Fruit fly (Drosophila melanogaster): ENCODE data around the gene CG46457.
A peak's percentile ranks its signal among the peaks of the same experiment; 100 is the strongest.

The CG46457 gene

dm6 chr3R:13549515-13549914 lies 20.4 kb upstream of the CG46457 start (continued):
- TF ChIP-seq CG32767 (GFP tag; IDR thresholded peaks at IDR 0.05) (peak; percentile 42; the same call in 1 of the 2 replicates), Xbp1 (GFP tag; optimal IDR thresholded peaks at IDR 0.05) (peak; percentile 21), Optix (GFP tag; IDR thresholded peaks at IDR 0.05) (no peak), CG30431 (GFP tag; optimal IDR thresholded peaks at IDR 0.05) (no peak), sens (GFP tag) (peak; percentile 89), Hr39 (optimal IDR thresholded peaks at IDR 0.05) (no peak), Stat92E (GFP tag; optimal IDR thresholded peaks at IDR 0.05) (no peak), sc (optimal IDR thresholded peaks at IDR 0.05) (no peak), sc (GFP tag; optimal IDR thresholded peaks at IDR 0.05) (peak; percentile 31), Hand (GFP tag; optimal IDR thresholded peaks at IDR 0.05) (no peak), Oli (tag; optimal IDR thresholded peaks at IDR 0.05) (peak; percentile 62), PHDP (tag; optimal IDR thresholded peaks at IDR 0.05) (peak; percentile 50), CG6254 (GFP tag; optimal IDR thresholded peaks at IDR 0.05) (peak; percentile 11), CG17385 (GFP tag; optimal IDR thresholded peaks at IDR 0.05) (peak; percentile 36), CG12942 (GFP tag; optimal IDR thresholded peaks at IDR 0.05) (no peak), so (GFP tag; IDR thresholded peaks at IDR 0.05) (no peak), H2.0 (GFP tag; IDR thresholded peaks at IDR 0.05) (peak; percentile 11; the same call in 1 of the 2 replicates), Nf-YB (GFP tag; optimal IDR thresholded peaks at IDR 0.05) (no peak), D19A (tag; optimal IDR thresholded peaks at IDR 0.05) (peak; percentile 54), CG10979 (tag; optimal IDR thresholded peaks at IDR 0.05) (peak; percentile 66), CG18476 (GFP tag; optimal IDR thresholded peaks at IDR 0.05) (no peak), Sox100B (GFP tag; optimal IDR thresholded peaks at IDR 0.05) (peak; percentile 67), CG15601 (tag; optimal IDR thresholded peaks at IDR 0.05) (peak; percentile 57), CG31365 (tag; optimal IDR thresholded peaks at IDR 0.05) (no peak), D (optimal IDR thresholded peaks at IDR 0.05) (no peak), D (GFP tag; optimal IDR thresholded peaks at IDR 0.05) (peak; percentile 47), sim (GFP tag; IDR thresholded peaks at IDR 0.05) (no peak), CG2712 (tag; optimal IDR thresholded peaks at IDR 0.05) (peak; percentile 60), abd-A (tag; optimal IDR thresholded peaks at IDR 0.05) (no peak), CG10209 (GFP tag; optimal IDR thresholded peaks at IDR 0.05) (peak; percentile 22), inv (GFP tag; IDR thresholded peaks at IDR 0.05; ENCODE audit: partially characterized antibody) (no peak), vvl (GFP tag; IDR thresholded peaks at IDR 0.05) (0 out of 2 replicates have a peak, but pooled peaks have one; percentile 13), CG33213 (GFP tag; optimal IDR thresholded peaks at IDR 0.05) (no peak), twi (tag; optimal IDR thresholded peaks at IDR 0.05) (peak; percentile 9), fd96Cb (tag; optimal IDR thresholded peaks at IDR 0.05) (peak; percentile 64), Abd-B (GFP tag; optimal IDR thresholded peaks at IDR 0.05) (peak; percentile 32), Rfx (GFP tag; IDR thresholded peaks at IDR 0.05) (no peak), C15 (GFP tag; IDR thresholded peaks at IDR 0.05) (no peak), tx (GFP tag; optimal IDR thresholded peaks at IDR 0.05) (no peak), pzg (GFP tag; optimal IDR thresholded peaks at IDR 0.05) (no peak), CG17359 (tag; optimal IDR thresholded peaks at IDR 0.05) (peak; percentile 65), nmo (GFP tag; optimal IDR thresholded peaks at IDR 0.05) (peak; percentile 67), CG11085 (GFP tag; IDR thresholded peaks at IDR 0.05) (no peak), CG10462 (GFP tag; optimal IDR thresholded peaks at IDR 0.05) (no peak), Deaf1 (tag; optimal IDR thresholded peaks at IDR 0.05) (no peak), bsh (GFP tag; optimal IDR thresholded peaks at IDR 0.05) (peak in 1 of 2 experiments; percentile 71), tup (GFP tag; optimal IDR thresholded peaks at IDR 0.05) (no peak), ken (GFP tag; IDR thresholded peaks at IDR 0.05) (no peak), CG2678 (tag; optimal IDR thresholded peaks at IDR 0.05) (peak; percentile 63), Sox102F (GFP tag; optimal IDR thresholded peaks at IDR 0.05) (peak; percentile 77), Six4 (GFP tag; optimal IDR thresholded peaks at IDR 0.05) (peak; percentile 19)

All from whole organism, embryonic.